Worm (Caenorhabditis elegans) whole organism, L1 larva: ENCODE data around the gene slc-25A32.
A peak's percentile ranks its signal among the peaks of the same experiment; 100 is the strongest.

Experiments
- hlh-4 ChIP-seq: sonication (generic microtip); optimal IDR thresholded peaks from 2 replicates; lab custom pipeline; 2016; ENCODE audit warnings: mild to moderate bottlenecking, missing genetic modification characterization, missing compliant biosample characterization
- lin-13 ChIP-seq: fragments of 150-350 bp; optimal IDR thresholded peaks from 2 replicates; lab custom pipeline; 2014; ENCODE audit warnings: missing biosample characterization, missing genetic modification reagents, missing genetic modification characterization
- nhr-28 ChIP-seq: fragments of 150-350 bp; optimal IDR thresholded peaks from 2 replicates; lab custom pipeline; 2014; ENCODE audit warnings: missing biosample characterization, missing genetic modification characterization
- skn-1 ChIP-seq: fragments of 150-350 bp; optimal IDR thresholded peaks from 2 replicates; lab custom pipeline; 2014; ENCODE audit warnings: missing biosample characterization, missing genetic modification characterization
- sptf-1 ChIP-seq: fragments of 150-350 bp; optimal IDR thresholded peaks from 2 replicates; lab custom pipeline; 2014; ENCODE audit warnings: missing biosample characterization, missing genetic modification characterization
- unc-62 ChIP-seq: fragments of 150-350 bp; optimal IDR thresholded peaks from 2 replicates; lab custom pipeline; 2014; ENCODE audit warnings: missing biosample characterization, missing genetic modification reagents, missing genetic modification characterization
- vab-15 ChIP-seq: sonication (generic microtip); optimal IDR thresholded peaks from 2 replicates; lab custom pipeline; 2017; ENCODE audit warnings: missing genotype, mild to moderate bottlenecking, missing genetic modification characterization, missing compliant biosample characterization

- TF ChIP-seq skn-1 (tag; lab: Kevin White, UChicago) (peak; percentile 18), nhr-28 (tag; lab: Kevin White, UChicago) (no peak), vab-15 (tag; lab: Kevin White, UChicago) (no peak), hlh-4 (tag; lab: Kevin White, UChicago) (no peak), lin-13 (GFP tag; lab: Kevin White, UChicago) (no peak), sptf-1 (tag; lab: Kevin White, UChicago) (no peak), unc-62 (no peak)
Measured at ce11 chrII:8283158-8283717, 7.1 kb downstream of the slc-25A32 start, which contains the start of the genes nst-1 and cct-4.
